Fruit fly (Drosophila melanogaster): ENCODE measurements around the gene Ald1.

Gene Ald1

DNA sequence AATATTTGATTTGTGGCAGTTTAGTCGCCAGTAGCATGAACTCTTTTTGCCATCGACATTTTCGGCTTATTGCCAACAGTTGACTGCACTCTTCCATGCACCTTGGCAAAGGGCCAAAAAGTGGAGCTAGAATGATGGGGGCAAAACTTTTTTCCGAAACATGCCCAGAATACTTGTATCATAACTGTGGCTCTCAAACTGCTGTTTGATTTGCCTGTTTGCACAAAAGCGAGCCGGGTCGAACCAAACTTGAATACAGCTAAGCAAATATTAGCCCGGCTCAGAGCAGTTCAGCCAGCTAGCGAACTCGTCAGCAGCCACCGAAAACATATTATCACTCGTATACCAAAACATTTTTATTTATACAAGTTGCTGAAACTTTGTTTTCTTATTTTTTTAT lies 22.4 kb downstream of the Ald1 start:
- TF ChIP-seq usp (GFP tag; optimal IDR thresholded peaks at IDR 0.05) (no peak), psq (optimal IDR thresholded peaks at IDR 0.05) (no peak), EcR (GFP tag; optimal IDR thresholded peaks at IDR 0.05) (no peak), pan (optimal IDR thresholded peaks at IDR 0.05) (no peak), Dll (optimal IDR thresholded peaks at IDR 0.05) (no peak), CG8478 (optimal IDR thresholded peaks at IDR 0.05) (no peak)

DNA sequence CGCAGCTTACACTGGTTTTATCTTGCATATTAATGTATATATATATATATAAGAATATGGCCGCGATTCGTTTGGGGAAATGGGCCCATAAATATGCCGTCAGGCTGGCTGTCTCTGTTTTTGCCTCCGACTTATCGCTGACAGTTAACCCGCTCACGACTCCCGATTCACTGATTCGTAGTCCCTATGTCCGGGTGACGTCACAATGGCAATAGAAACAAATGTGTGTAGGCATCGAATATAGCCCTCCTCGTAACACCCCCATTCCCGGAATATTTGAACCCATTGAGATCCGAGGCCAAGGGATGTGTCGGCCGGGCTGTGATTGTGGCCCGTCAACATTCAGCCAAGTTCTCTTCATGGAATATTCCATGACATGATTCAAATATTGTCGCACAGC lies 23.9 kb downstream of the Ald1 start:
- TF ChIP-seq pan (optimal IDR thresholded peaks at IDR 0.05) (no peak), CG8478 (optimal IDR thresholded peaks at IDR 0.05) (no peak), usp (GFP tag; optimal IDR thresholded peaks at IDR 0.05) (no peak), psq (optimal IDR thresholded peaks at IDR 0.05) (no peak), Dll (optimal IDR thresholded peaks at IDR 0.05) (no peak), EcR (GFP tag; optimal IDR thresholded peaks at IDR 0.05) (no peak)

DNA sequence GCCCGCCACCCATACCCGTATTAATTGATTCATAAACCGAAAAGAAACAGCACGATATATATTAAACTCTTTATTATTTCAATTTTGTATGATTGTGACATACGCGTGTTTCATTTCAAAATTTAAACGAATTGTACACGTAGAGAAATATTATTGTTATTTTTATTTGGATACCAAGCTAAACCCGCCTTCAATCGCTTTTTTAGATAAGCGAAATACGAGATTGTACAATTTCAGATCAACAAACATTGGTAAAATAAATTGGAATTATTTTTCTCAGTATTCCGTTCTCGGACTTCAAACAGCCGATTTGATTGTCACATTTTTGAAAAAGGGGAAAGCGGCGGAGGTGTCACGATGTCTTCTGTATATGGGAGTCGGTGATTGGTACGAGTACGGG lies 26.4 kb downstream of the Ald1 start:
- TF ChIP-seq psq (optimal IDR thresholded peaks at IDR 0.05), result no peak
- TF ChIP-seq pan (optimal IDR thresholded peaks at IDR 0.05), result no peak
- no peak for TF ChIP-seq usp (GFP tag; optimal IDR thresholded peaks at IDR 0.05)
- TF ChIP-seq CG8478 (optimal IDR thresholded peaks at IDR 0.05), result no peak
- TF ChIP-seq Dll (optimal IDR thresholded peaks at IDR 0.05), result no peak
- TF ChIP-seq EcR (GFP tag; optimal IDR thresholded peaks at IDR 0.05), result no peak

DNA sequence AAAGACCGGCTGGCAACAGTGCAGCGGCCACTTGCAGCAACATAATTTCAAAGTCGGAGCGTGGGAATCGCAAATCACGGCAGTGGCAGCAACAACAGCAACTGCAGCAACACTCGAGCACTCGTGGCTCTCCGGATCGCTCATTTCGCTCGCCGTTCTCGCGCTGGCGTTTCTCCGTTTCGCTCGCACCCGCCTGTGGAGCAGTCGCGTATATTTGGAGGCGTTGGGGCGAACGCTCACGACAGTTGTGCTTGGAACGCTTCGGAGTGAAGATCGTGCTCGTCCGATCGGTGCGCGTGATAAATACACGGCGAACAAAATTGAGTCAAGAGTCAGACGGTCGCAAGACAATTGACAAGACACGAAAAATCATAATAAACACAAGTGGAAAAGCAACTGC lies 31.4 kb downstream of the Ald1 start, which contains the start of gene CG12290:
Gene CG12290 (plus strand): TSS at position 233 of the 400 bp plus-strand sequence.
- TF ChIP-seq EcR (GFP tag; optimal IDR thresholded peaks at IDR 0.05), result no peak
- peak; percentile 100 for TF ChIP-seq Dll (optimal IDR thresholded peaks at IDR 0.05)
- no peak for TF ChIP-seq psq (optimal IDR thresholded peaks at IDR 0.05)
- no peak for TF ChIP-seq pan (optimal IDR thresholded peaks at IDR 0.05)

DNA sequence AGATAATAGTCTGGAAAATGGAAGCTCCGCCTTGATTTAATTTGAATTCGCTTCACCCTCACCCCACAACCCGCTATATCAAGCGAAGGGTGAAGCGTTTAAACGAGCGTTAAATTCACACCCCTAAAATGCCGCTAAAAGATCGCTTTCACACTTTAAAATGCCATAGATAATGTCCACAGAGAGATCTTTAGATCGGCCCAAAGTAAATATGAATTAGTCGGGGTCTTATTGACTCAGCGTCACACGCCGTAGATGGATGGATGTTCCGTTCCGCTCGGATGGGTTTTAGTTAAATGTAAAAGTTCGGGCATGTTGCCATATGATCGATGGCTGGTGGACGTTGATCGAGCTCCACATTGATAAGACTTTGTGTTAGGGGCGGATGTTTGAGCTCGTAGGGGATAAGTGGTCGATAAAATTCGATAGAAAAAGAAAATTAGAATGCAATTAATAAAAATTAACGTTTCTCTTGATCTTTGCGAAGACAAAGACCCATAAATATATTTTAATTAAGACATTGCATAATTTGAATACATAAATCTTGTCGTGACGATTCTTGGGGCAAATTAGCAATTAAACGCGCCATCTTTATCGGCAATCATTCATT lies 33.3 kb downstream of the Ald1 start:
- TF ChIP-seq Dll (optimal IDR thresholded peaks at IDR 0.05) (no peak), EcR (GFP tag; optimal IDR thresholded peaks at IDR 0.05) (no peak), CG8478 (optimal IDR thresholded peaks at IDR 0.05) (no peak), pan (optimal IDR thresholded peaks at IDR 0.05) (no peak), usp (GFP tag; optimal IDR thresholded peaks at IDR 0.05) (no peak), psq (optimal IDR thresholded peaks at IDR 0.05) (no peak)

DNA sequence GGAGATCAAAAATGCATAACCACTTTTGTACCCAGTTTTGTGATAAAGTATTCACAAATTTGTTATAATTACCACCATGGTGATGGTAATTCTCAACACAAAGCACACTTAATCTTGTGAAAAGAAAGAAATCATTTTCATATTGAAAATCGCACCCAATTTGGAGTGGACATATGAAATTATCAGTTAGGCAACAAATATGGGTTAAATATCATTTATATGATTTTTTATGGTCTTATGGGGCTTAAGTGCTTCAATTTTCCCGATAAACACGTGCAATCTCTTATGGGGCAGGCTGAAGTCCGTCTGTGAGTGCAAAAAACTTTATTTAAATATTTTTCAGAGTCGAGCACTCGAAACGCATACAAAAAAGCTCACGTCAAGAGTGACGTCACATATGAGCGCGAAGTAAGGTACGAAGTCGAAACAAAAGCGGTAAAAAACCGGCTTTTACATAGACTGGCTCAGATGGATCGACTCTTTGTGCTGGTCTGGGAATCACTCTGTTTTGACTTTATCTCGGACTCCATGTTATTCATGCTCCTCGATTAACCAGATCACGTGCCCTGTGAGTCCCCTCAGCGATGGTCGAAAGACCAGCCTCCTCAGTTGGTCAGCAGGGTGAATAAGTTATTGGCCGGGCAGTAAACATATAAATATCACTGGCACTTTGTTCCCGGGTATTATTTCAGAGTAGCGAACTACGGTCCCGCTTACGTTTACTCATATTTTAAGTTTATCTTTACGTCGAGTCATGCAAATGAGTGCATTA lies 34.7 kb downstream of the Ald1 start:
- TF ChIP-seq usp (GFP tag; optimal IDR thresholded peaks at IDR 0.05) (no peak), pan (optimal IDR thresholded peaks at IDR 0.05) (no peak), CG8478 (optimal IDR thresholded peaks at IDR 0.05) (no peak), Dll (optimal IDR thresholded peaks at IDR 0.05) (no peak), EcR (GFP tag; optimal IDR thresholded peaks at IDR 0.05) (no peak), psq (optimal IDR thresholded peaks at IDR 0.05) (no peak)

DNA sequence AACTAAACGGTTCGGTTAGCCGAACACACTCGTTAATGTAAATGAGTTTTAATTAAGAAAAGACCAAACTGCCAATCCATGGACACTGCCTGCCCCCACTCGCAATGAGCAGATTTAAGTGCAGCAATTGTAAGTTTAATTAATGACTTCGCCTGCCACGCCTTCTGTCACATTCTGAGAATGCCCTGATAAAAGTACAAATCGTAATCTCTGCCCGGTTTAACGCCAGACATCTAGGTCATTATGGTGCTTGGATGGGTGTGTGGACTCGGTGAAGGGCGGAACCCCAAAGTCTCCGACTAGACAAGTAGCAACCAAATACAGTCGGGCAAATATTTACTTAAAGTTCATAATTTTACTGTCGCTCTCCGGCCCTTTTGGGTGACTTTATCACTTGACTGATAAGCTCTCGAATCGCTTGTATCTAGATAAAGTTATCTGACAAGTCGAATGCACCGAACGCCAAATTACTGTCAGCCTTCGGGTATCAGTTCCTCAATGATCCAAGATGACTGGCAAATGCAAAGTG lies 39.2 kb downstream of the Ald1 start:
- TF ChIP-seq EcR (GFP tag; optimal IDR thresholded peaks at IDR 0.05), result no peak
- no peak for TF ChIP-seq Dll (optimal IDR thresholded peaks at IDR 0.05)
- TF ChIP-seq pan (optimal IDR thresholded peaks at IDR 0.05), result no peak
- TF ChIP-seq psq (optimal IDR thresholded peaks at IDR 0.05), result no peak
- no peak for TF ChIP-seq usp (GFP tag; optimal IDR thresholded peaks at IDR 0.05)
- no peak for TF ChIP-seq CG8478 (optimal IDR thresholded peaks at IDR 0.05)

DNA sequence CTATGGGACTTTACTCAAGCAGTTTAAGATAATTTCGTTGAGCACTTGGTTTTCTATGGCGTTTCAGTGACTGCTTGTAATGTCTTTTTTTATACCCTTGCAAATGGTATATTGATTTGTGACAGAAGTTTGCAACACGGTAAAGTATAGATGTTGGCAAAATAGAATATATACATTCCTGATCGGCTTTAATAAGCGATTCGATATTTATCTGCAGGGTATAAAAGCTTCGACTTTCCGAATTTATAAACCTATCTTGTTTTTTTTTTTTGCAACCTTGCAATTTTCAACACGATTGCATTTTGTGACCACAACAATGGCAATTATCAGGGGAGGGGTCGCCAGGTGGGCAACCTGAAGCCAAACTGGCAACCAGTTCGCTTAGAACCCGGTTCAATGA lies 47.1 kb downstream of the Ald1 start:
- TF ChIP-seq EcR (GFP tag; optimal IDR thresholded peaks at IDR 0.05) (no peak), Dll (optimal IDR thresholded peaks at IDR 0.05) (no peak), usp (GFP tag; optimal IDR thresholded peaks at IDR 0.05) (no peak), CG8478 (optimal IDR thresholded peaks at IDR 0.05) (no peak), psq (optimal IDR thresholded peaks at IDR 0.05) (no peak), pan (optimal IDR thresholded peaks at IDR 0.05) (no peak)

DNA sequence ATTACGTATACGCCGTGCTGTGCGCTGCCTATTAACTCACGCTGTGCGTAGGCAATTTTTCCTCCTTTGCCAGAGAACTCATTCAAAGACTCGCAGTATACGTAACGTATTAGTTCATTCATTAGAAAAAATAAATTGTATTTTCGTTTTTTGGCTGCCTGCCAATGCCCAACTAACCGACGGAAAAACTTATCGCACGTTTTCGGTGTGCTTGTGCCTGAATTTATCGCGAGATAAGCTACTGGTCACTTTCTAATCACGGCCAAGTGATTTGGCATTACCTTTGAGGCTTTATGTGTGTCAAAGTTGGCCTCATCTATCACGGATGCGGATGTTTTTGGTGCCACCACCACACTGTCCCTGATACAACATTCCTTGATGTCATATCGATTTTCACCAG lies 48.5 kb downstream of the Ald1 start:
- TF ChIP-seq psq (optimal IDR thresholded peaks at IDR 0.05) (no peak), EcR (GFP tag; optimal IDR thresholded peaks at IDR 0.05) (no peak), usp (GFP tag; optimal IDR thresholded peaks at IDR 0.05) (no peak)

All from whole organism.